Worm (Caenorhabditis elegans): Measurements from ENCODE around the gene Y44F5A.1.

ce11 chrIII:4231372-4231771 is 16.1 kb downstream of the Y44F5A.1 start:
- TF ChIP-seq him-1 (tag; optimal IDR thresholded peaks at IDR 0.05) = no peak
- TF ChIP-seq W03F9.2 (tag; optimal IDR thresholded peaks at IDR 0.05) = no peak

Data from whole organism, L4/young adult.